Fruit fly (Drosophila melanogaster) whole organism, embryonic: ENCODE results near the gene CG17343.

Experiments
- Bgb ChIP-seq: fragments of 200-800 bp; sonication (Bioruptor generic); IDR thresholded peaks from 2 replicates; pipeline ENCODE4 v1.3.6; 2022; ENCODE audit warnings: missing biosample characterization, missing genetic modification characterization; ENCODE audit not compliant: partially characterized antibody
- C15 ChIP-seq: fragments of 200-800 bp; sonication (Bioruptor generic); IDR thresholded peaks from 3 replicates; pipeline ENCODE4 v1.3.6; 2022; ENCODE audit warnings: missing biosample characterization, missing genetic modification characterization
- CG10267 ChIP-seq: fragments of 200-800 bp; sonication (Bioruptor generic); optimal IDR thresholded peaks from 2 replicates; lab custom pipeline; 2018; ENCODE audit warnings: missing biosample characterization, mild to moderate bottlenecking, missing genetic modification characterization, moderate library complexity
- CG10565 ChIP-seq: fragments of 200-800 bp; sonication (Bioruptor generic); optimal IDR thresholded peaks from 3 replicates; lab custom pipeline; 2016; ENCODE audit warnings: missing biosample characterization, mild to moderate bottlenecking, missing genetic modification characterization
- CG10654 ChIP-seq: fragments of 200-800 bp; sonication (Bioruptor generic); optimal IDR thresholded peaks from 2 replicates; lab custom pipeline; 2016; ENCODE audit warnings: missing biosample characterization, missing genetic modification characterization
- CG12219 ChIP-seq: fragments of 200-800 bp; sonication (Bioruptor generic); optimal IDR thresholded peaks from 3 replicates; lab custom pipeline; 2018; ENCODE audit warnings: missing biosample characterization, mild to moderate bottlenecking, missing genetic modification characterization
- CG1529 ChIP-seq: fragments of 200-800 bp; sonication (Bioruptor generic); optimal IDR thresholded peaks from 3 replicates; lab custom pipeline; 2018; ENCODE audit warnings: missing biosample characterization, missing genetic modification characterization
- CG15601 ChIP-seq: fragments of 200-800 bp; sonication (Bioruptor generic); optimal IDR thresholded peaks from 3 replicates; lab custom pipeline; 2019; ENCODE audit warnings: missing biosample characterization, mild to moderate bottlenecking, missing genetic modification characterization, moderate library complexity
- CG16813 ChIP-seq: fragments of 200-800 bp; sonication (Bioruptor generic); IDR thresholded peaks from 3 replicates; pipeline ENCODE4 v1.3.6; 2022; ENCODE audit warnings: missing biosample characterization, missing genetic modification characterization; ENCODE audit not compliant: partially characterized antibody
- CG17361 ChIP-seq: fragments of 200-800 bp; sonication (Bioruptor generic); IDR thresholded peaks from 3 replicates; pipeline ENCODE4 v1.3.6; 2022; ENCODE audit warnings: missing biosample characterization, missing genetic modification characterization
- CG2199 ChIP-seq: fragments of 200-800 bp; sonication (Bioruptor generic); IDR thresholded peaks from 3 replicates; pipeline ENCODE4 v1.3.6; 2022; ENCODE audit warnings: missing biosample characterization, missing genetic modification characterization
- CG2712 ChIP-seq: fragments of 200-800 bp; optimal IDR thresholded peaks from 3 replicates; lab custom pipeline; 2019; ENCODE audit warnings: missing biosample characterization, mild to moderate bottlenecking, missing genetic modification characterization, moderate library complexity
- CG31441 ChIP-seq: fragments of 200-800 bp; sonication (Bioruptor generic); IDR thresholded peaks from 2 replicates; pipeline ENCODE4 v1.3.6; 2022; ENCODE audit warnings: missing biosample characterization, missing genetic modification characterization
- CG34422 ChIP-seq: fragments of 200-800 bp; sonication (Bioruptor generic); IDR thresholded peaks from 3 replicates; pipeline ENCODE4 v1.3.6; 2022; ENCODE audit warnings: missing biosample characterization, missing genetic modification characterization
- CG3726 ChIP-seq: fragments of 200-800 bp; sonication (Bioruptor generic); IDR thresholded peaks from 3 replicates; pipeline ENCODE4, ENCODE4 v1.3.6; 2022; ENCODE audit warnings: missing biosample characterization, missing genetic modification characterization
- CG5180 ChIP-seq: fragments of 200-800 bp; sonication (Bioruptor generic); optimal IDR thresholded peaks from 3 replicates; lab custom pipeline; 2017; ENCODE audit warnings: missing biosample characterization, missing genetic modification characterization, mild to moderate bottlenecking, moderate library complexity, missing genetic modification reagents
- CG5245 ChIP-seq: fragments of 200-800 bp; sonication (Bioruptor generic); optimal IDR thresholded peaks from 3 replicates; lab custom pipeline; 2016; ENCODE audit warnings: missing biosample characterization, missing genetic modification characterization
- CG9727 ChIP-seq: fragments of 200-800 bp; sonication (Bioruptor generic); optimal IDR thresholded peaks from 3 replicates; lab custom pipeline; 2017; ENCODE audit warnings: missing biosample characterization, mild to moderate bottlenecking, missing genetic modification characterization
- Camta ChIP-seq: fragments of 200-800 bp; sonication (Bioruptor generic); optimal IDR thresholded peaks from 2 replicates; lab custom pipeline; 2016; ENCODE audit warnings: missing biosample characterization, missing genetic modification characterization
- CoRest ChIP-seq: fragments of 200-800 bp; sonication (Bioruptor generic); optimal IDR thresholded peaks from 3 replicates; lab custom pipeline; 2018; ENCODE audit warnings: missing biosample characterization, mild to moderate bottlenecking, missing genetic modification characterization, moderate library complexity
- Dad ChIP-seq: fragments of 200-800 bp; sonication (Bioruptor generic); optimal IDR thresholded peaks from 3 replicates; lab custom pipeline; 2016; ENCODE audit warnings: missing biosample characterization, missing genetic modification characterization
- HLHmδ ChIP-seq: fragments of 200-800 bp; sonication (Bioruptor generic); optimal IDR thresholded peaks from 2 replicates; lab custom pipeline; 2018; ENCODE audit warnings: missing biosample characterization, mild to moderate bottlenecking, missing genetic modification characterization, moderate library complexity
- Hey ChIP-seq: fragments of 200-800 bp; sonication (Bioruptor generic); optimal IDR thresholded peaks from 3 replicates; lab custom pipeline; 2018; ENCODE audit warnings: missing biosample characterization, mild to moderate bottlenecking, missing genetic modification characterization
- HmgZ ChIP-seq: fragments of 200-800 bp; sonication (Bioruptor generic); optimal IDR thresholded peaks from 2 replicates; lab custom pipeline; 2018; ENCODE audit warnings: missing biosample characterization, mild to moderate bottlenecking, missing genetic modification characterization
- Nf-YA ChIP-seq: fragments of 200-800 bp; sonication (Bioruptor generic); IDR thresholded peaks from 2 replicates; pipeline ENCODE4 v1.3.6; 2022; ENCODE audit warnings: missing biosample characterization, missing genetic modification characterization
- Nf-YC ChIP-seq: fragments of 200-800 bp; optimal IDR thresholded peaks from 3 replicates; lab custom pipeline; 2019; ENCODE audit warnings: missing biosample characterization, mild to moderate bottlenecking, missing genetic modification characterization, moderate library complexity
- Opbp ChIP-seq: fragments of 200-800 bp; sonication (Bioruptor generic); IDR thresholded peaks from 3 replicates; pipeline ENCODE4 v1.3.6; 2022; ENCODE audit warnings: missing biosample characterization, missing genetic modification characterization; ENCODE audit not compliant: partially characterized antibody
- Scr ChIP-seq: fragments of 200-800 bp; sonication (Bioruptor generic); IDR thresholded peaks from 2 replicates; pipeline ENCODE4 v1.3.6; 2022; ENCODE audit warnings: missing biosample characterization, missing genetic modification characterization; ENCODE audit not compliant: partially characterized antibody
- Sry-δ ChIP-seq: fragments of 200-800 bp; sonication (Bioruptor generic); optimal IDR thresholded peaks from 2 replicates; lab custom pipeline; 2016; ENCODE audit warnings: missing biosample characterization, missing genetic modification characterization
- Taf1 ChIP-seq: fragments of 200-800 bp; sonication (Bioruptor generic); IDR thresholded peaks from 2 replicates; pipeline ENCODE4 v1.3.6; 2022; ENCODE audit warnings: missing biosample characterization, missing genetic modification characterization
- ac ChIP-seq: fragments of 200-800 bp; sonication (Bioruptor generic); optimal IDR thresholded peaks from 3 replicates; lab custom pipeline; 2017; ENCODE audit warnings: missing biosample characterization, mild to moderate bottlenecking, missing genetic modification characterization
- bigmax ChIP-seq: fragments of 200-800 bp; sonication (Bioruptor generic); optimal IDR thresholded peaks from 2 replicates; lab custom pipeline; 2018; ENCODE audit warnings: missing biosample characterization, mild to moderate bottlenecking, missing genetic modification characterization
- corto ChIP-seq: fragments of 200-800 bp; sonication (Bioruptor generic); optimal IDR thresholded peaks from 2 replicates; lab custom pipeline; 2016; ENCODE audit warnings: missing biosample characterization, mild to moderate bottlenecking, missing genetic modification characterization, moderate library complexity
- crc ChIP-seq: fragments of 200-800 bp; sonication (Bioruptor generic); optimal IDR thresholded peaks from 2 replicates; lab custom pipeline; 2016; ENCODE audit warnings: missing biosample characterization, missing genetic modification characterization
- dimm ChIP-seq: fragments of 200-800 bp; sonication (Bioruptor generic); IDR thresholded peaks from 2 replicates; pipeline ENCODE4 v1.3.6; 2022; ENCODE audit warnings: missing biosample characterization, missing genetic modification characterization
- dysf ChIP-seq: fragments of 200-800 bp; sonication (Bioruptor generic); IDR thresholded peaks from 3 replicates; pipeline ENCODE4 v1.3.6; 2022; ENCODE audit warnings: missing biosample characterization, missing genetic modification characterization
- ems ChIP-seq: fragments of 200-800 bp; sonication (Bioruptor generic); optimal IDR thresholded peaks from 3 replicates; lab custom pipeline; 2016; ENCODE audit warnings: missing biosample characterization, missing genetic modification characterization
- fd102C ChIP-seq: fragments of 200-800 bp; sonication (Bioruptor generic); optimal IDR thresholded peaks from 2 replicates; lab custom pipeline; 2018; ENCODE audit warnings: missing biosample characterization, mild to moderate bottlenecking, missing genetic modification characterization, moderate library complexity
- fd3F ChIP-seq: fragments of 200-800 bp; sonication (Bioruptor generic); optimal IDR thresholded peaks from 2 replicates; lab custom pipeline; 2018; ENCODE audit warnings: missing biosample characterization, mild to moderate bottlenecking, missing genetic modification characterization, moderate library complexity
- grau ChIP-seq: fragments of 200-800 bp; optimal IDR thresholded peaks from 3 replicates; lab custom pipeline; 2019; ENCODE audit warnings: missing biosample characterization, mild to moderate bottlenecking, missing genetic modification characterization, moderate library complexity
- gro ChIP-seq: fragments of 200-800 bp; sonication (Bioruptor generic); optimal IDR thresholded peaks from 2 replicates; lab custom pipeline; 2016; ENCODE audit warnings: missing biosample characterization, missing genetic modification characterization
- her ChIP-seq: fragments of 200-800 bp; sonication (Bioruptor generic); optimal IDR thresholded peaks from 2 replicates; lab custom pipeline; 2016; ENCODE audit warnings: missing biosample characterization, missing genetic modification characterization
- hth ChIP-seq: fragments of >200 bp; optimal IDR thresholded peaks from 2 replicates; lab custom pipeline; 2017; ENCODE audit warnings: inconsistent platforms
- ken ChIP-seq: fragments of 200-800 bp; sonication (Bioruptor generic); IDR thresholded peaks from 3 replicates; pipeline ENCODE4 v1.3.6; 2022; ENCODE audit warnings: missing biosample characterization, missing genetic modification characterization
- mld ChIP-seq: fragments of 200-800 bp; sonication (Bioruptor generic); IDR thresholded peaks from 3 replicates; pipeline ENCODE4 v1.3.6; 2022; ENCODE audit warnings: missing biosample characterization, missing genetic modification characterization; ENCODE audit not compliant: partially characterized antibody
- pum ChIP-seq: fragments of 200-800 bp; sonication (Bioruptor generic); optimal IDR thresholded peaks from 2 replicates; lab custom pipeline; 2016; ENCODE audit warnings: missing biosample characterization, missing genetic modification characterization
- sima ChIP-seq: fragments of 200-800 bp; sonication (Bioruptor generic); optimal IDR thresholded peaks from 2 replicates; lab custom pipeline; 2016; ENCODE audit warnings: missing biosample characterization, missing genetic modification characterization
- slou ChIP-seq: fragments of 200-800 bp; sonication (Bioruptor generic); optimal IDR thresholded peaks from 3 replicates; lab custom pipeline; 2016; ENCODE audit warnings: missing biosample characterization, missing genetic modification characterization
- so ChIP-seq: fragments of 200-800 bp; sonication (Bioruptor generic); IDR thresholded peaks from 3 replicates; pipeline ENCODE4 v1.3.6; 2022; ENCODE audit warnings: missing biosample characterization, missing genetic modification characterization
- twi ChIP-seq: fragments of 200-800 bp; optimal IDR thresholded peaks from 2 replicates; lab custom pipeline; 2019; ENCODE audit warnings: missing biosample characterization, mild to moderate bottlenecking, missing genetic modification characterization, moderate library complexity
- unc-4 ChIP-seq: fragments of 200-800 bp; sonication (Bioruptor generic); IDR thresholded peaks from 2 replicates; pipeline ENCODE4 v1.3.6; 2022; ENCODE audit warnings: missing biosample characterization, missing genetic modification characterization; ENCODE audit not compliant: partially characterized antibody
- zfh2 ChIP-seq: fragments of 200-800 bp; sonication (Bioruptor generic); optimal IDR thresholded peaks from 2 replicates; lab custom pipeline; 2016; ENCODE audit warnings: missing biosample characterization, missing genetic modification characterization

Gene CG17343

DNA sequence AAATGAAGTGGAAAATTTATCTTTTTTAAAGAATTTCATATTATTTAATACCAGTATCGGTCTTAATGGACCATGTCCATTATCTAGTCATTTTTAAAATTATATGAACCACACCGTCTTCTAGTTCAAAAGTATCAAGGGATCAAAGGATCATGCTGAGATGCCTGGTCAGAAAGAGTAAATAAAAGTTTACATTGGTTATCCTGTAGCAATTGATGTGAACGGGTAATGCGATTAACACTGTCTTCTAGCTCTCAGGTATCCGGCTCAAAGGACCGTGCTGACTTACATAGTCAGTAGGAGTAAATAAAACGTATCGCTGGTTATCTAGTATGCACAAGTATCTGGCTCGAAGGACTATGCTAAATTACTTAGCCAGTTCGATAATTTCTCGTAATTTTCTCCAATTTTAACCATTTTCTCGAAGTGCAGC, 45.6 kb upstream of the CG17343 start (continued):
- TF ChIP-seq CG10565 (GFP tag; lab: Kevin White, UChicago) (no peak), CG5245 (GFP tag; lab: Kevin White, UChicago) (no peak), Hey (tag; lab: Kevin White, UChicago) (no peak), CG31441 (GFP tag; lab: Robert Waterston, UW) (0 out of 2 replicates have a peak, but pooled peaks have one; percentile 30), CG15601 (tag; lab: Kevin White, UChicago) (no peak), slou (peak; percentile 2), dysf (GFP tag; lab: Robert Waterston, UW) (0 out of 3 replicates have a peak, but pooled peaks have one; percentile 32), Bgb (GFP tag; lab: Robert Waterston, UW) (no peak), CG9727 (GFP tag; lab: Kevin White, UChicago) (peak; percentile 50), fd3F (GFP tag; lab: Kevin White, UChicago) (no peak), pum (GFP tag; lab: Kevin White, UChicago) (no peak), sima (GFP tag; lab: Kevin White, UChicago) (no peak), Nf-YC (peak; percentile 14), hth (lab: Kevin White, UChicago) (no peak), Sry-δ (no peak), mld (GFP tag; lab: Robert Waterston, UW) (no peak), C15 (GFP tag; lab: Robert Waterston, UW) (no peak), CG17361 (GFP tag; lab: Robert Waterston, UW) (peak; percentile 70; the same call in 2 of the 3 replicates), CG12219 (GFP tag; lab: Kevin White, UChicago) (no peak), CG5180 (peak; percentile 10), crc (GFP tag; lab: Kevin White, UChicago) (no peak), ems (no peak), CG2712 (tag; lab: Kevin White, UChicago) (no peak), grau (tag; lab: Kevin White, UChicago) (peak; percentile 27), CG10654 (no peak), Scr (GFP tag; lab: Robert Waterston, UW) (no peak), zfh2 (GFP tag; lab: Kevin White, UChicago) (peak; percentile 13), dimm (GFP tag; lab: Robert Waterston, UW) (no peak), corto (GFP tag; lab: Kevin White, UChicago) (no peak), ac (GFP tag; lab: Kevin White, UChicago) (no peak), CG2199 (GFP tag; lab: Robert Waterston, UW) (no peak), CG34422 (GFP tag; lab: Robert Waterston, UW) (no peak), HLHmδ (GFP tag; lab: Kevin White, UChicago) (no peak), her (GFP tag; lab: Kevin White, UChicago) (no peak), Camta (GFP tag; lab: Kevin White, UChicago) (no peak), fd102C (GFP tag; lab: Kevin White, UChicago) (no peak), CoRest (tag; lab: Kevin White, UChicago) (peak; percentile 61), HmgZ (no peak), Nf-YA (no peak), CG16813 (GFP tag; lab: Robert Waterston, UW) (no peak), ken (GFP tag; lab: Robert Waterston, UW) (no peak), Opbp (no peak), CG10267 (peak; percentile 14), Taf1 (GFP tag; lab: Robert Waterston, UW) (no peak), CG1529 (GFP tag; lab: Kevin White, UChicago) (no peak), gro (GFP tag; lab: Kevin White, UChicago) (no peak), CG3726 (GFP tag; lab: Robert Waterston, UW) (no peak), unc-4 (GFP tag; lab: Robert Waterston, UW) (no peak), so (GFP tag; lab: Robert Waterston, UW) (no peak), Dad (GFP tag; lab: Kevin White, UChicago) (no peak), twi (tag; lab: Kevin White, UChicago) (no peak), bigmax (GFP tag; lab: Kevin White, UChicago) (no peak)
